Worm (Caenorhabditis elegans): ENCODE data around the gene metr-1.

ce11 chrII:10910219-10910618, 16.1 kb upstream of the metr-1 start, which contains the start of gene sra-11:
- TF ChIP-seq hnd-1 (tag; optimal IDR thresholded peaks at IDR 0.05), result no peak
- TF ChIP-seq hmbx-1 (tag; optimal IDR thresholded peaks at IDR 0.05), result no peak
